Worm (Caenorhabditis elegans): ENCODE results near the gene C29F9.8.
A peak's percentile ranks its signal among the peaks of the same experiment; 100 is the strongest.
"Not testable (repeated sequence)": the region's sequence is repeated elsewhere in the genome, so short reads cannot be mapped to it uniquely, and the experiment has no call there.

The C29F9.8 gene

DNA sequence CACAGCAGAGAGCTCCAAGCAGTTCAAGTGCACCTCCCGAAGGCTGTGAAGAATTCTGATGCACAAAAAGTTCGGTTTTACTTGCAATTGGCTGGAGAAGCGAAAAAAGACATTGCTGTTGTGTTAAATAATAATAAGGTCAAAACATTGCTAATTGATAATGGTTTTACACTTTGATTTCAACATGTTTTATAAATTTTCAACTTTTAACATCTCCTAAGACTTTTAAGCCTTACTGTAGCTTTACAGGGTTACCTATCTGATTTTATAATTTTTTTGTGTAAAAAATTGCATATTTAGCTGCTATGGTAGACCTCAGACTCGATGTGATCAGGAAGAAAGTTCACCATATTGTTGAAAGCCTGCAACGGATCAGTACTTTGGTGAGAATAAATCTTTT is 37.3 kb upstream of the C29F9.8 start, which contains the start of gene pals-25:
Gene pals-25, plus strand, starts transcription at position 301 of the 400 bp plus-strand sequence.
- TF ChIP-seq snpc-4 (tag; optimal IDR thresholded peaks at IDR 0.05): no peak
- no peak for TF ChIP-seq M03D4.4 (tag; optimal IDR thresholded peaks at IDR 0.05)
- TF ChIP-seq elt-3 (tag; optimal IDR thresholded peaks at IDR 0.05): no peak
- no peak for TF ChIP-seq mep-1 (tag; optimal IDR thresholded peaks at IDR 0.05)

- TF ChIP-seq sem-2 (GFP tag; optimal IDR thresholded peaks at IDR 0.05) (no peak), nhr-12 (tag; optimal IDR thresholded peaks at IDR 0.05) (no peak), snpc-4 (tag; optimal IDR thresholded peaks at IDR 0.05) (no peak), ceh-39 (tag; optimal IDR thresholded peaks at IDR 0.05) (no peak), elt-1 (tag; optimal IDR thresholded peaks at IDR 0.05; ENCODE audit: borderline replicate concordance, insufficient read depth) (no peak), zip-8 (tag; optimal IDR thresholded peaks at IDR 0.05) (no peak), cnd-1 (tag; optimal IDR thresholded peaks at IDR 0.05) (no peak), elt-3 (tag; optimal IDR thresholded peaks at IDR 0.05) (no peak), pha-4 (tag; optimal IDR thresholded peaks at IDR 0.05) (no peak), sptf-1 (tag; optimal IDR thresholded peaks at IDR 0.05) (no peak), ceh-43 (GFP tag; optimal IDR thresholded peaks at IDR 0.05) (no peak), bed-3 (GFP tag; optimal IDR thresholded peaks at IDR 0.05) (no peak), tbx-8 (GFP tag; optimal IDR thresholded peaks at IDR 0.05) (no peak)
Measured at ce11 chrIII:132118-132517, 35.2 kb upstream of the C29F9.8 start, which contains the start of gene pals-22. Gene pals-22, plus strand, starts transcription at chrIII:132418.

DNA sequence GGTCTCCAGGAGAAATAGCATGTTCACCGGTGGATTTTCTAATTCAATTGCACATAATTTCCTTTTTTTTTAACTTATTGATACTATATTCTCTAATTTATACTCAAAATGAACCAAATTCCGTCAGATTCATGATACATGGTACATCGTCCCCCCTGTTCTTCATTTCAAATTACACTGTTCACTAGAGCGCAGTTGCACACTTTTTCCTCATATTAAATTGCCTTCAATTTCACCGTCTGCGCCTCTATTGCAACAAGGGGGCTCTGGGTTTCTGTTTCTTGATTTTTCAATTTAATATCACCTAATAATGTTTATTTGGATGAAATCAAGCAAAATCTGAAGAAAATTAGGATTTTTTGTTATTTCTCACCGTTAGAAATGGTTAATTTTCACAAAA is 34.7 kb upstream of the C29F9.8 start:
- TF ChIP-seq ceh-43 (GFP tag; optimal IDR thresholded peaks at IDR 0.05) (no peak), unc-120 (tag; optimal IDR thresholded peaks at IDR 0.05; ENCODE audit: poor library complexity, severe bottlenecking) (peak; percentile 3), mab-5 (tag; optimal IDR thresholded peaks at IDR 0.05) (peak; percentile 39), nhr-28 (tag; optimal IDR thresholded peaks at IDR 0.05) (no peak), flh-1 (GFP tag; optimal IDR thresholded peaks at IDR 0.05) (no peak), mls-2 (tag; optimal IDR thresholded peaks at IDR 0.05) (no peak), lsy-2 (tag; optimal IDR thresholded peaks at IDR 0.05) (peak; percentile 34), ham-2 (GFP tag; optimal IDR thresholded peaks at IDR 0.05) (no peak), sem-2 (GFP tag; optimal IDR thresholded peaks at IDR 0.05) (no peak), M03D4.4 (tag; optimal IDR thresholded peaks at IDR 0.05) (no peak), ces-1 (GFP tag; optimal IDR thresholded peaks at IDR 0.05) (peak; percentile 96), elt-3 (tag; optimal IDR thresholded peaks at IDR 0.05) (no peak), nhr-237 (tag; optimal IDR thresholded peaks at IDR 0.05) (peak; percentile 11), elt-1 (tag; optimal IDR thresholded peaks at IDR 0.05; ENCODE audit: borderline replicate concordance, insufficient read depth) (no peak), snpc-4 (tag; optimal IDR thresholded peaks at IDR 0.05) (no peak), blmp-1 (tag; optimal IDR thresholded peaks at IDR 0.05) (no peak), mep-1 (tag; optimal IDR thresholded peaks at IDR 0.05) (peak; percentile 45), pha-4 (tag; optimal IDR thresholded peaks at IDR 0.05) (peak; percentile 52), unc-62 (GFP tag; optimal IDR thresholded peaks at IDR 0.05) (no peak), hlh-1 (tag; optimal IDR thresholded peaks at IDR 0.05) (no peak), ceh-39 (tag; optimal IDR thresholded peaks at IDR 0.05) (no peak), nhr-76 (tag; optimal IDR thresholded peaks at IDR 0.05) (no peak)

ce11 chrIII:130650-131049 is 33.7 kb upstream of the C29F9.8 start, which contains the start of the genes nhr-280 and C29F9.2:
Gene nhr-280, minus strand, starts transcription at chrIII:130750.
Gene C29F9.2, plus strand, starts transcription at chrIII:130947.
- TF ChIP-seq drap-1 (GFP tag; optimal IDR thresholded peaks at IDR 0.05) (no peak), M03D4.4 (tag; optimal IDR thresholded peaks at IDR 0.05) (no peak)

DNA sequence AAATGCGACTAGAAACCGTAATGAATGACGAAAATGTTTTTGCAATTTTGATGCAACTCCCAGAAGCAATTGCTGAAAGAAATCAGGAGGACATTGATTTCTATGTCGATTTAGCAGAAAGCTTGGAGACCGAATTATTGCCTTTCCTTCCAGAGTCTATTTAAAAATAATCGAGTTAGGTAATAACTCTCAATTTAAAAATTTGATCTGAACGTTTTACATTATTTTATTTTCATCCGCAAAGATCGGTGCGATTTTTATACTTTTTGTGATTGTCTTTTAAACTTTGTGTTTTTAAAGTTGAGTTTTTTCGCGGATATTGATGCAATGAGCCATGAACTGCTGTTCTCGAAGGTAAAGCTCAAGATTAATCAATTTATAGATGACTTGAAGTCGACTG is 27.6 kb upstream of the C29F9.8 start, which contains the start of gene pals-23:
Gene pals-23, plus strand, starts transcription at position 301 of the 400 bp plus-strand sequence.
- no peak for TF ChIP-seq lin-32 (GFP tag; optimal IDR thresholded peaks at IDR 0.05)

- not testable (repeated sequence) for TF ChIP-seq cnd-1 (tag; optimal IDR thresholded peaks at IDR 0.05); ces-1 (GFP tag; optimal IDR thresholded peaks at IDR 0.05); lin-13 (tag; optimal IDR thresholded peaks at IDR 0.05)
Measured at ce11 chrIII:121983-122449, 25.1 kb upstream of the C29F9.8 start, which contains the start of gene C29F9.12. Gene C29F9.12, minus strand, starts transcription at chrIII:122033.

Measured in whole organism, mixed stage, embryonic.